Worm (Caenorhabditis elegans) whole organism, mixed stage, embryonic: ENCODE measurements around the gene F38H4.6.

Experiments
- elt-3 ChIP-seq: fragments of 150-350 bp; optimal IDR thresholded peaks from 2 replicates; lab custom pipeline; 2014; ENCODE audit warnings: missing biosample characterization, missing genetic modification characterization
- lin-32 ChIP-seq: fragments of 200-800 bp; sonication (Bioruptor generic); optimal IDR thresholded peaks from 2 replicates; lab custom pipeline; 2018; ENCODE audit warnings: mild to moderate bottlenecking, missing genetic modification characterization, missing compliant biosample characterization
- mab-5 ChIP-seq: fragments of 150-350 bp; optimal IDR thresholded peaks from 2 replicates; lab custom pipeline; 2014; ENCODE audit warnings: missing biosample characterization, missing genetic modification characterization
- nhr-28 ChIP-seq: fragments of 150-350 bp; optimal IDR thresholded peaks from 2 replicates; lab custom pipeline; 2014; ENCODE audit warnings: missing biosample characterization, missing genetic modification characterization
- sem-2 ChIP-seq: fragments of 200-800 bp; sonication (Bioruptor generic); optimal IDR thresholded peaks from 2 replicates; lab custom pipeline; 2018; ENCODE audit warnings: mild to moderate bottlenecking, missing genetic modification characterization, missing compliant biosample characterization
- unc-62 ChIP-seq: fragments of 150-350 bp; optimal IDR thresholded peaks from 2 replicates; lab custom pipeline; 2014; ENCODE audit warnings: missing biosample characterization, missing genetic modification reagents, missing genetic modification characterization

DNA sequence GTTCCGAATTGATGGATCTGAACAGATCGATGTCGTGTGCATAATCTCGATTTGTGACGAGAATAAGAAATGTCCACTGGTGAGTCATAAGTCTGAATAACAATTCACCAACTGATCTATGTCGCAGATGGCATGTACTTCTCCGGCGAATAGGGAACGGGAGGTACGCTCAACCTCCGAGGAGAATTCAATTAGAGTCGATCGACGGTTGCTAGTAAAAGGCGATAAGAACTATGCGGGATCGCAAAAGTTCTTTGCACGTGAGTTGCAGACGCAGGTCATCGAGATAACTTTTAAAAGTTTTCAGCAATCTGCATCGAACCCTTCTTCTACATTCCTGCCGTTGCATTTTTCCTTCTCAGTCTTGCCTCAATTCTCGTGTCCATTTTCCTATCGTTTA lies 34.9 kb upstream of the F38H4.6 start:
- TF ChIP-seq nhr-28 (tag; lab: Kevin White, UChicago), result no peak
- no peak for TF ChIP-seq lin-32 (GFP tag; lab: Kevin White, UChicago)
- no peak for TF ChIP-seq unc-62 (GFP tag; lab: Kevin White, UChicago)
- no peak for TF ChIP-seq mab-5 (tag; lab: Kevin White, UChicago)
- TF ChIP-seq elt-3 (tag; lab: Kevin White, UChicago), result no peak
- TF ChIP-seq sem-2 (GFP tag; lab: Kevin White, UChicago), result no peak
